Worm (Caenorhabditis elegans) whole organism, early embryonic: Measurements from ENCODE around the gene rps-1.

Experiments used
- ama-1 ChIP-seq: fragments of 150-350 bp; optimal IDR thresholded peaks from 2 replicates; lab custom pipeline; 2014
- ceh-13 ChIP-seq: fragments of 200-800 bp; sonication (Bioruptor generic); optimal IDR thresholded peaks from 2 replicates; lab custom pipeline; 2018; ENCODE audit warnings: mild to moderate bottlenecking, missing genetic modification characterization, missing compliant biosample characterization
- flt-1 ChIP-seq: fragments of 200-800 bp; sonication (Bioruptor generic); IDR thresholded peaks from 2 replicates; pipeline ENCODE4 v1.3.6; 2022; ENCODE audit warnings: missing genetic modification characterization, missing compliant biosample characterization
- scrt-1 ChIP-seq: fragments of 200-800 bp; sonication (Bioruptor generic); IDR thresholded peaks from 2 replicates; pipeline ENCODE4 v1.3.6; 2022; ENCODE audit warnings: missing genetic modification characterization, missing compliant biosample characterization

ce11 chrIII:4491164-4492144 is 15.7 kb downstream of the rps-1 start:
- TF ChIP-seq flt-1 (GFP tag; lab: Robert Waterston, UW) (no peak), ama-1 (lab: Kevin White, UChicago) (no peak), ceh-13 (GFP tag; lab: Kevin White, UChicago) (no peak), scrt-1 (GFP tag; lab: Robert Waterston, UW) (0 out of 2 replicates have a peak, but pooled peaks have one; percentile 42)
